Fruit fly (Drosophila melanogaster) whole organism, adult: ENCODE measurements around the gene a5.

ENCODE experiments used
- CG7045 ChIP-seq: fragments of 200-800 bp; sonication (Bioruptor generic); optimal IDR thresholded peaks from 2 replicates; lab custom pipeline; 2017; ENCODE audit warnings: missing biosample characterization, mild to moderate bottlenecking, missing genetic modification characterization
- Mnt ChIP-seq: fragments of 200-800 bp; sonication (Bioruptor generic); optimal IDR thresholded peaks from 2 replicates; lab custom pipeline; 2016; ENCODE audit warnings: missing biosample characterization, mild to moderate bottlenecking, missing genetic modification characterization
- cic ChIP-seq: fragments of 200-800 bp; sonication (Bioruptor generic); optimal IDR thresholded peaks from 2 replicates; lab custom pipeline; 2017; ENCODE audit warnings: missing biosample characterization, mild to moderate bottlenecking, missing genetic modification characterization, moderate library complexity
- kay ChIP-seq: fragments of 200-800 bp; sonication (Bioruptor generic); peaks from one replicate; lab custom pipeline; 2016; ENCODE audit warnings: missing biosample characterization, missing genetic modification characterization, borderline replicate concordance

DNA sequence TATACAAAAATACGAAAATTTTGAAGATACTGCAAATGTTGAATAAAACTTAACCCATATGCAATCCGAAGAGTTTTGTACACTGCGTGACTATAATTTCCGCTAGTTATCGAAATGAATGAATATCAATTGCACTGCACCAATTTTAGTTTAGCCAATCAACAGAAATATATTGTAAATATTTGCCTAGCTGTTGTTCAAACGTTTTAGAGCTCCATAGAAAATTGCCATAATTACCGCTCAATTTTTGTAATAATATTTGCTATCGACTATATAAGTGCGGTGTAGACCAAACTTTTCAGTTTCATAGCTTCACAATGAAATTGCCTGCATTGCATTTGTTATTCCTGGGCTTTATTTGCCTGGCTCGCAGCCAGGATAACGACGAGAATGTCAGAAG is at the start of gene a5:
- no peak for TF ChIP-seq CG7045 (GFP tag; lab: Kevin White, UChicago)
- no peak for TF ChIP-seq cic (GFP tag; lab: Kevin White, UChicago)
- no peak for TF ChIP-seq Mnt
- no peak for TF ChIP-seq kay (GFP tag; lab: Kevin White, UChicago)
